Fruit fly (Drosophila melanogaster) whole organism, wandering third instar larva: Measurements from ENCODE around the gene Or33b.

Source experiments
- Abd-B ChIP-seq: fragments of >200 bp; optimal IDR thresholded peaks from 2 replicates; lab custom pipeline; 2017; ENCODE audit warnings: missing biosample characterization, missing genetic modification characterization
- CG32264 ChIP-seq: fragments of 200-800 bp; sonication (Bioruptor generic); optimal IDR thresholded peaks from 2 replicates; lab custom pipeline; 2016; ENCODE audit warnings: missing biosample characterization, missing genetic modification characterization
- CG9705 ChIP-seq: fragments of 200-800 bp; sonication (Bioruptor generic); optimal IDR thresholded peaks from 2 replicates; lab custom pipeline; 2018; ENCODE audit warnings: missing biosample characterization, mild to moderate bottlenecking, missing genetic modification characterization
- CrebA ChIP-seq: fragments of 200-800 bp; sonication (Bioruptor generic); optimal IDR thresholded peaks from 2 replicates; lab custom pipeline; 2016; ENCODE audit warnings: missing biosample characterization, mild to moderate bottlenecking, missing genetic modification characterization, borderline replicate concordance
- Dfd ChIP-seq: fragments of >200 bp; optimal IDR thresholded peaks from 2 replicates; lab custom pipeline; 2017; ENCODE audit warnings: missing biosample characterization, missing genetic modification characterization
- Dif ChIP-seq: fragments of 200-275, 200-300 bp; sonication (Bioruptor generic); optimal IDR thresholded peaks from 2 replicates; lab custom pipeline; 2018; ENCODE audit warnings: missing biosample characterization, missing genetic modification characterization; ENCODE audit not compliant: partially characterized antibody
- GATAd ChIP-seq: sonication (Bioruptor generic); optimal IDR thresholded peaks from 2 replicates; lab custom pipeline; 2016; ENCODE audit warnings: missing biosample characterization, missing genetic modification characterization
- HLH106 ChIP-seq: fragments of 200-800 bp; optimal IDR thresholded peaks from 3 replicates; lab custom pipeline; 2019; ENCODE audit warnings: missing biosample characterization, mild to moderate bottlenecking, missing genetic modification characterization, moderate library complexity
- Hnf4 ChIP-seq: fragments of 200-800 bp; sonication (Bioruptor generic); optimal IDR thresholded peaks from 2 replicates; lab custom pipeline; 2016; ENCODE audit warnings: missing biosample characterization, mild to moderate bottlenecking, missing genetic modification characterization
- Hr78 ChIP-seq: fragments of >200 bp; optimal IDR thresholded peaks from 2 replicates; lab custom pipeline; 2017; ENCODE audit warnings: missing biosample characterization, missing genetic modification characterization
- Mio ChIP-seq: sonication (Bioruptor generic); optimal IDR thresholded peaks from 2 replicates; lab custom pipeline; 2016; ENCODE audit warnings: missing biosample characterization, missing genetic modification characterization
- Myc ChIP-seq: fragments of >200 bp; optimal IDR thresholded peaks from 2 replicates; lab custom pipeline; 2017
- N ChIP-seq: fragments of >200 bp; optimal IDR thresholded peaks from 2 replicates; lab custom pipeline; 2018; ENCODE audit warnings: missing biosample characterization, missing external identifiers, missing genetic modification characterization
- OdsH ChIP-seq: fragments of 200-800 bp; sonication (Bioruptor generic); optimal IDR thresholded peaks from 2 replicates; lab custom pipeline; 2016; ENCODE audit warnings: missing biosample characterization, mild to moderate bottlenecking, missing genetic modification characterization
- Sp1 ChIP-seq: fragments of 200-800 bp; sonication (Bioruptor generic); optimal IDR thresholded peaks from 3 replicates; lab custom pipeline; 2019; ENCODE audit warnings: missing biosample characterization, mild to moderate bottlenecking, missing genetic modification characterization, moderate library complexity
- Vsx2 ChIP-seq: fragments of 200-300, 225-300 bp; sonication (Bioruptor generic); optimal IDR thresholded peaks from 2 replicates; lab custom pipeline; 2018; ENCODE audit warnings: missing biosample characterization, missing genetic modification characterization; ENCODE audit not compliant: partially characterized antibody
- br ChIP-seq: fragments of 200-800 bp; sonication (Bioruptor generic); optimal IDR thresholded peaks from 2 replicates; lab custom pipeline; 2016; ENCODE audit warnings: missing biosample characterization, missing genetic modification characterization
- dl ChIP-seq, 2 experiments: fragments of 175-275, 200-275 bp in 1 of 2; fragments of 200-275 bp in 1 of 2; sonication (Bioruptor generic); optimal IDR thresholded peaks; lab custom pipeline; 2018; ENCODE audit warnings: mild to moderate bottlenecking in 2 of 2, missing biosample characterization in 2 of 2, missing genetic modification characterization in 2 of 2, moderate library complexity in 2 of 2; ENCODE audit not compliant: partially characterized antibody in 2 of 2, insufficient read depth in 1 of 2
- dmrt93B ChIP-seq: fragments of 200-800 bp; sonication (Bioruptor generic); optimal IDR thresholded peaks from 2 replicates; lab custom pipeline; 2018; ENCODE audit warnings: missing biosample characterization, mild to moderate bottlenecking, missing genetic modification characterization
- dsf ChIP-seq: sonication (Bioruptor generic); optimal IDR thresholded peaks from 2 replicates; lab custom pipeline; 2016; ENCODE audit warnings: missing biosample characterization, missing genetic modification characterization, borderline replicate concordance
- ey ChIP-seq: fragments of 200-800 bp; sonication (Bioruptor generic); optimal IDR thresholded peaks from 2 replicates; lab custom pipeline; 2016; ENCODE audit warnings: missing biosample characterization, missing genetic modification characterization
- foxo ChIP-seq, 2 experiments: fragments of 200-800 bp; sonication (Bioruptor generic); optimal IDR thresholded peaks; 2 replicates in 1 of 2; 3 replicates in 1 of 2; lab custom pipeline; 2016 to 2017; ENCODE audit warnings: missing biosample characterization in 2 of 2, missing genetic modification characterization in 2 of 2
- h ChIP-seq: fragments of 200-800 bp; sonication (Bioruptor generic); optimal IDR thresholded peaks from 3 replicates; lab custom pipeline; 2016; ENCODE audit warnings: missing biosample characterization, mild to moderate bottlenecking, missing genetic modification characterization
- jim ChIP-seq: fragments of 175-275, 200-325 bp; sonication (Bioruptor generic); optimal IDR thresholded peaks from 2 replicates; lab custom pipeline; 2016; ENCODE audit warnings: missing biosample characterization, mild to moderate bottlenecking, missing genetic modification characterization
- lola ChIP-seq: fragments of >200 bp; optimal IDR thresholded peaks from 2 replicates; lab custom pipeline; 2017; ENCODE audit warnings: missing biosample characterization, missing genetic modification characterization
- pan ChIP-seq: fragments of >200 bp; optimal IDR thresholded peaks from 2 replicates; lab custom pipeline; 2017
- psq ChIP-seq: fragments of 200-800 bp; sonication (Bioruptor generic); optimal IDR thresholded peaks from 3 replicates; lab custom pipeline; 2017; ENCODE audit warnings: missing biosample characterization, mild to moderate bottlenecking, missing genetic modification characterization, moderate library complexity
- rgr ChIP-seq: fragments of 200-800 bp; sonication (Bioruptor generic); optimal IDR thresholded peaks from 3 replicates; lab custom pipeline; 2016; ENCODE audit warnings: missing biosample characterization, mild to moderate bottlenecking, missing genetic modification characterization
- sv ChIP-seq: fragments of 200-800 bp; sonication (Bioruptor generic); optimal IDR thresholded peaks from 3 replicates; lab custom pipeline; 2016; ENCODE audit warnings: missing biosample characterization, missing genetic modification characterization
- tai ChIP-seq: sonication (Bioruptor generic); optimal IDR thresholded peaks from 2 replicates; lab custom pipeline; 2016; ENCODE audit warnings: missing biosample characterization, missing genetic modification characterization
- usp ChIP-seq: fragments of >200 bp; optimal IDR thresholded peaks from 2 replicates; lab custom pipeline; 2017; ENCODE audit warnings: missing biosample characterization, missing genetic modification characterization
- woc ChIP-seq: sonication (Bioruptor generic); optimal IDR thresholded peaks from 2 replicates; lab custom pipeline; 2016; ENCODE audit warnings: missing biosample characterization, mild to moderate bottlenecking, missing genetic modification characterization

Gene Or33b

DNA sequence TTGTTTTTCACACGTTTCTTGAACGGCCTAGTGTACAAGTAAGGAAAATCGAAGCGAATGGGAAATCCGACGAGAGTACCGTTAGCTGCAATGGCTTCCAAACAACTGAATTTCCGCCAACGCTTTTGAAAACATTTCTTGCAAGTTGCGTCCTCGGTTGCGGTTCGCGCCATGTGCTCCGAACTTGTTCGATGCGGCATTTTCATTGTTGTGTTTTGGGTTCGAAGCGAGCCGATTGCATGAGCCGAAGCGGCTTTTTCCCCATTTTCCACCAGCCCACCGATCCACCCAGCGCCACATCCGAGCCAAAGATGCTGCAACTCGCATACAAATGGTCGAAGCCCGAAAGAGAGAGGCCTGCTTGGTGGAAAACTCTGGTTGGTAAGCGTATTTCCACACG, 7.5 kb upstream of the Or33b start, which contains the start of gene Pde1c:
Gene Pde1c (minus strand): TSS at position 109 of the 400 bp plus-strand sequence.
- TF ChIP-seq h (GFP tag; lab: Kevin White, UChicago), result no peak
- no peak for TF ChIP-seq Mio
- no peak for TF ChIP-seq rgr
- no peak for TF ChIP-seq lola (GFP tag; lab: Kevin White, UChicago)
- no peak for TF ChIP-seq psq
- no peak for TF ChIP-seq Vsx2 (GFP tag; lab: Kevin White, UChicago)
- no peak for TF ChIP-seq dmrt93B (GFP tag; lab: Kevin White, UChicago)

dm6 chr2L:11931603-11932002, 4.4 kb upstream of the Or33b start:
- no peak for TF ChIP-seq CG9705 (GFP tag; lab: Kevin White, UChicago)
- TF ChIP-seq Hnf4 (GFP tag; lab: Kevin White, UChicago), result no peak
- no peak for TF ChIP-seq Sp1 (GFP tag; lab: Kevin White, UChicago)
- TF ChIP-seq jim (GFP tag; lab: Kevin White, UChicago), result no peak
- no peak for TF ChIP-seq Dfd
- TF ChIP-seq Abd-B (GFP tag; lab: Kevin White, UChicago), result no peak
- TF ChIP-seq ey (GFP tag; lab: Kevin White, UChicago), result no peak
- TF ChIP-seq br (GFP tag; lab: Kevin White, UChicago), result no peak
- no peak for TF ChIP-seq woc (GFP tag; lab: Kevin White, UChicago)
- no peak for TF ChIP-seq Mio
- TF ChIP-seq CrebA, result no peak
- TF ChIP-seq usp, result no peak
- no peak for TF ChIP-seq dl (GFP tag; optimal IDR thresholded peaks at IDR 0.05; lab: Kevin White, UChicago; ENCODE audit: insufficient read depth in 1 of 2, partially characterized antibody in 2 of 2)
- no peak for TF ChIP-seq psq
- no peak for TF ChIP-seq N (GFP tag; lab: Kevin White, UChicago)
- TF ChIP-seq Dif (GFP tag; lab: Kevin White, UChicago), result no peak
- no peak for TF ChIP-seq Myc (lab: Kevin White, UChicago)

DNA sequence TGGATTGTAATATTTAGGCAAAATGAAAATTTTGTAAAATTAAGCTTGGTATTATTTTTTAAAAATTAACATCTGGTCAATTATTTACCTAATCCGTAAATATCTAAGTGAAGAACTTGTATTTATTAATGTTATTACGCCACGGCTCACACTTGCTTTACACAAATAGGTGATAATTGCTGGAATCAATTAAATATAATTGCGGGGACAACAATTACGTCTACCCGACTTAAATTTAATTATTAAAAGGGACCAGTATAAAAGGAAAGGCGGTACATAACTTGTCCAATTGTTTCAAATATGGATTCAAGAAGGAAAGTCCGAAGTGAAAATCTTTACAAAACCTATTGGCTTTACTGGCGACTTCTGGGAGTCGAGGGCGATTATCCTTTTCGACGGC, 1.8 kb upstream of the Or33b start, which contains the start of gene Or33a:
Gene Or33a (plus strand): TSS at position 301 of the 400 bp plus-strand sequence.
- TF ChIP-seq CrebA (no peak), psq (no peak), woc (GFP tag; lab: Kevin White, UChicago) (no peak), pan (no peak), Myc (lab: Kevin White, UChicago) (no peak), CG32264 (no peak), GATAd (no peak), dsf (no peak), tai (no peak), lola (GFP tag; lab: Kevin White, UChicago) (no peak), OdsH (GFP tag; lab: Kevin White, UChicago) (no peak), Hnf4 (GFP tag; lab: Kevin White, UChicago) (no peak), HLH106 (tag; lab: Kevin White, UChicago) (no peak), foxo (GFP tag; optimal IDR thresholded peaks at IDR 0.05; lab: Kevin White, UChicago) (no peak), Dfd (no peak), jim (GFP tag; lab: Kevin White, UChicago) (no peak), ey (GFP tag; lab: Kevin White, UChicago) (no peak), dl (GFP tag; optimal IDR thresholded peaks at IDR 0.05; lab: Kevin White, UChicago; ENCODE audit: insufficient read depth in 1 of 2, partially characterized antibody in 2 of 2) (no peak), Vsx2 (GFP tag; lab: Kevin White, UChicago) (no peak)

DNA sequence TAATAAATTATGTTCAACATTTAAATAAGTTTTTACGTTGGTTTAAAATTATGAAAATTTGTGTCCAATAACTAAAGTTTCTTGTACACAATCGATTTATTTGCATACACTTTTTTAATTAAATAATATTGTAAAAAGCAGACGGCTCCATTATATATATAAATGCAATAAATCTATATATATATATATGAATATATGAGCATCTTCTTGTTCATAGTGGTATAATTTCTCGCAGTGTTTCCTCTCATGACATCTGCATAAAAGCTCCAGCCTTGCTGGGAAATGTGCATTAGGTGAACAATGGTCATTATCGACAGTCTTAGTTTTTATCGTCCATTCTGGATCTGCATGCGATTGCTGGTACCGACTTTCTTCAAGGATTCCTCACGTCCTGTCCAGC, 1.7 kb downstream of the Or33b start, which contains the start of gene Or33c:
Gene Or33c (plus strand): TSS at position 301 of the 400 bp plus-strand sequence.
- no peak for TF ChIP-seq usp

DNA sequence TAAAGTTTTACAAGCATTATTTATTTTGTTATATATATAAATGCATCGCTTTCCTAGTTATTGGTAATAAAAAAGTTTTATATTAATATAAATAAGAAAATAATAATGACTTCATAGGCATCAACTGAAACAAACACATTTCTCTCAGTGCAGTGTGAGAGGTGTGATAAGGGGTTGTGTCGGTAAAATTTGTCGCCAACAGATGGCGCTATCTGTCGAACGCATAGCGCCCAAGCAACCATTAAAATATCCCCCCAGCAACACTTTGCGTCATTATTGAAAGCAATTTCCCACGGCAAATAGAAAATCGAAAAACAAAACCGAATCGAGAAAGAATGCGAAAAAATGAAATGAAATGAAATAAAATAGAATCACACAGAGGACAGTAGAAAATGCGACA, 4.6 kb downstream of the Or33b start:
- no peak for TF ChIP-seq HLH106 (tag; lab: Kevin White, UChicago)
- no peak for TF ChIP-seq lola (GFP tag; lab: Kevin White, UChicago)
- TF ChIP-seq sv (GFP tag; lab: Kevin White, UChicago), result no peak
- TF ChIP-seq usp, result no peak
- TF ChIP-seq dl (GFP tag; optimal IDR thresholded peaks at IDR 0.05; lab: Kevin White, UChicago; ENCODE audit: insufficient read depth in 1 of 2, partially characterized antibody in 2 of 2), result no peak
- no peak for TF ChIP-seq dmrt93B (GFP tag; lab: Kevin White, UChicago)
- TF ChIP-seq Dfd, result no peak
- TF ChIP-seq Hr78 (GFP tag; lab: Kevin White, UChicago), result no peak
- no peak for TF ChIP-seq Mio
- no peak for TF ChIP-seq h (GFP tag; lab: Kevin White, UChicago)
- TF ChIP-seq CG32264, result no peak
- no peak for TF ChIP-seq tai
- TF ChIP-seq pan, result no peak
- TF ChIP-seq CG9705 (GFP tag; lab: Kevin White, UChicago), result no peak
- no peak for TF ChIP-seq GATAd
- TF ChIP-seq N (GFP tag; lab: Kevin White, UChicago), result no peak
- TF ChIP-seq br (GFP tag; lab: Kevin White, UChicago), result no peak
